Worm (Caenorhabditis elegans) whole organism, L2 larva: Measurements from ENCODE around the gene ZK418.11.
A peak's percentile ranks its signal among the peaks of the same experiment; 100 is the strongest.

ENCODE experiments used
- C34F6.9 ChIP-seq: fragments of 150-350 bp; optimal IDR thresholded peaks from 2 replicates; lab custom pipeline; 2014; ENCODE audit warnings: missing biosample characterization, missing genetic modification characterization
- F13H6.1 ChIP-seq: sonication (generic microtip); optimal IDR thresholded peaks from 2 replicates; lab custom pipeline; 2016; ENCODE audit warnings: missing genetic modification characterization, missing compliant biosample characterization
- R02D3.7 ChIP-seq: fragments of 150-350 bp; optimal IDR thresholded peaks from 2 replicates; lab custom pipeline; 2014; ENCODE audit warnings: missing biosample characterization, missing genetic modification characterization
- Y55F3AM.14 ChIP-seq: fragments of 200-800 bp; sonication (Bioruptor generic); optimal IDR thresholded peaks from 2 replicates; lab custom pipeline; 2018; ENCODE audit warnings: mild to moderate bottlenecking, missing genetic modification characterization, missing compliant biosample characterization
- ZK546.5 ChIP-seq: sonication (generic microtip); optimal IDR thresholded peaks from 2 replicates; lab custom pipeline; 2017; ENCODE audit warnings: missing biosample characterization, missing genetic modification characterization
- alr-1 ChIP-seq: fragments of 150-350 bp; optimal IDR thresholded peaks from 2 replicates; lab custom pipeline; 2014; ENCODE audit warnings: missing biosample characterization, missing genetic modification characterization
- aly-2 ChIP-seq: fragments of 150-350 bp; optimal IDR thresholded peaks from 2 replicates; lab custom pipeline; 2014; ENCODE audit warnings: missing biosample characterization, missing genetic modification characterization
- ama-1 ChIP-seq: fragments of 150-350 bp; optimal IDR thresholded peaks from 2 replicates; lab custom pipeline; 2018; ENCODE audit warnings: inconsistent platforms
- blmp-1 ChIP-seq: sonication (generic microtip); optimal IDR thresholded peaks from 2 replicates; lab custom pipeline; 2017; ENCODE audit warnings: missing genetic modification characterization, mild to moderate bottlenecking, missing compliant biosample characterization, antibody characterized with exemption, moderate library complexity; ENCODE audit not compliant: insufficient read depth
- crh-2 ChIP-seq: sonication (generic microtip); optimal IDR thresholded peaks from 2 replicates; lab custom pipeline; 2017; ENCODE audit warnings: missing biosample characterization, missing genetic modification characterization
- dmd-4 ChIP-seq: sonication (generic microtip); optimal IDR thresholded peaks from 2 replicates; lab custom pipeline; 2017; ENCODE audit warnings: missing biosample characterization, missing genetic modification characterization
- egl-27 ChIP-seq: sonication (generic microtip); optimal IDR thresholded peaks from 3 replicates; lab custom pipeline; 2017; ENCODE audit warnings: missing biosample characterization, missing genetic modification reagents, missing genetic modification characterization
- elt-1 ChIP-seq: fragments of 150-350 bp; optimal IDR thresholded peaks from 2 replicates; lab custom pipeline; 2014; ENCODE audit warnings: missing biosample characterization, missing genetic modification characterization
- fos-1 ChIP-seq: fragments of 150-350 bp; optimal IDR thresholded peaks from 2 replicates; lab custom pipeline; 2014; ENCODE audit warnings: missing biosample characterization, missing genetic modification characterization
- lin-11 ChIP-seq: fragments of 150-350 bp; sonication (generic microtip); optimal IDR thresholded peaks from 2 replicates; lab custom pipeline; 2014; ENCODE audit warnings: missing biosample characterization, missing genetic modification characterization, inconsistent platforms, mixed read lengths
- lin-13 ChIP-seq: fragments of 150-350 bp; optimal IDR thresholded peaks from 2 replicates; lab custom pipeline; 2014; ENCODE audit warnings: missing biosample characterization, missing genetic modification reagents, missing genetic modification characterization
- lin-39 ChIP-seq: fragments of 150-350 bp; optimal IDR thresholded peaks from 2 replicates; lab custom pipeline; 2014; ENCODE audit warnings: missing biosample characterization, missing genetic modification reagents, missing genetic modification characterization
- lsy-2 ChIP-seq, 2 experiments: fragments of 150-350 bp in 1 of 2; sonication (generic microtip) in 1 of 2; optimal IDR thresholded peaks; 2 replicates each; lab custom pipeline; 2014 to 2017; ENCODE audit warnings: missing biosample characterization in 2 of 2, missing genetic modification characterization in 2 of 2
- mab-5 ChIP-seq: fragments of 150-350 bp; optimal IDR thresholded peaks from 2 replicates; lab custom pipeline; 2014; ENCODE audit warnings: missing biosample characterization, missing genetic modification characterization
- mbf-1 ChIP-seq: sonication (generic microtip); optimal IDR thresholded peaks from 2 replicates; lab custom pipeline; 2017; ENCODE audit warnings: missing biosample characterization, missing genetic modification characterization
- mdl-1 ChIP-seq, 2 experiments: fragments of 150-350 bp in 1 of 2; sonication (generic microtip) in 1 of 2; optimal IDR thresholded peaks; 2 replicates each; lab custom pipeline; 2017; ENCODE audit warnings: missing biosample characterization in 2 of 2, missing genetic modification characterization in 2 of 2
- nhr-10 ChIP-seq: sonication (generic microtip); optimal IDR thresholded peaks from 2 replicates; lab custom pipeline; 2017; ENCODE audit warnings: missing biosample characterization, missing genetic modification characterization
- nhr-11 ChIP-seq: fragments of 150-350 bp; optimal IDR thresholded peaks from 2 replicates; lab custom pipeline; 2014; ENCODE audit warnings: missing biosample characterization, missing genetic modification characterization
- nhr-12 ChIP-seq: fragments of 150-350 bp; optimal IDR thresholded peaks from 2 replicates; lab custom pipeline; 2014; ENCODE audit warnings: missing biosample characterization, missing genetic modification characterization
- nhr-129 ChIP-seq: fragments of 150-350 bp; optimal IDR thresholded peaks from 2 replicates; lab custom pipeline; 2014; ENCODE audit warnings: missing biosample characterization, missing genetic modification characterization
- nhr-23 ChIP-seq: fragments of 150-350 bp; optimal IDR thresholded peaks from 2 replicates; lab custom pipeline; 2014; ENCODE audit warnings: missing biosample characterization, missing genetic modification reagents, missing genetic modification characterization
- nhr-77 ChIP-seq: fragments of 150-350 bp; optimal IDR thresholded peaks from 2 replicates; lab custom pipeline; 2014; ENCODE audit warnings: missing biosample characterization, missing genetic modification characterization
- peb-1 ChIP-seq: fragments of 150-350 bp; optimal IDR thresholded peaks from 2 replicates; lab custom pipeline; 2014; ENCODE audit warnings: missing biosample characterization, missing genetic modification characterization
- sem-4 ChIP-seq: fragments of 150-350 bp; optimal IDR thresholded peaks from 2 replicates; lab custom pipeline; 2014; ENCODE audit warnings: missing biosample characterization, missing genetic modification reagents, missing genetic modification characterization
- skn-1 ChIP-seq: sonication (generic microtip); optimal IDR thresholded peaks from 2 replicates; lab custom pipeline; 2017; ENCODE audit warnings: missing biosample characterization, missing genetic modification characterization
- sma-3 ChIP-seq: sonication (generic microtip); optimal IDR thresholded peaks from 2 replicates; lab custom pipeline; 2016; ENCODE audit warnings: missing genetic modification reagents, missing genetic modification characterization, missing compliant biosample characterization
- sma-9 ChIP-seq, 2 experiments: fragments of 150-350 bp in 1 of 2; sonication (generic microtip) in 1 of 2; optimal IDR thresholded peaks; 2 replicates each; lab custom pipeline; 2014 to 2016; ENCODE audit warnings: missing genetic modification characterization in 2 of 2, mild to moderate bottlenecking in 1 of 2, missing biosample characterization in 1 of 2, missing compliant biosample characterization in 1 of 2, missing genetic modification reagents in 1 of 2, moderate library complexity in 1 of 2
- unc-39 ChIP-seq: fragments of 150-350 bp; optimal IDR thresholded peaks from 2 replicates; lab custom pipeline; 2014; ENCODE audit warnings: missing biosample characterization, missing genetic modification characterization
- unc-55 ChIP-seq: fragments of 150-350 bp; sonication (generic microtip); optimal IDR thresholded peaks from 3 replicates; lab custom pipeline; 2014; ENCODE audit warnings: missing biosample characterization, missing genetic modification reagents, missing genetic modification characterization
- ztf-1 ChIP-seq: fragments of 200-800 bp; sonication (Bioruptor generic); conservative IDR thresholded peaks from 2 replicates; pipeline ENCODE4 v1.3.6; 2022; ENCODE audit warnings: missing genetic modification characterization, missing compliant biosample characterization
- ztf-11 ChIP-seq: sonication (generic microtip); optimal IDR thresholded peaks from 2 replicates; lab custom pipeline; 2017; ENCODE audit warnings: missing biosample characterization, missing genetic modification characterization
- ztf-4 ChIP-seq: fragments of 150-350 bp; optimal IDR thresholded peaks from 2 replicates; lab custom pipeline; 2014; ENCODE audit warnings: missing biosample characterization, missing genetic modification characterization

ZK418.11 gene

DNA sequence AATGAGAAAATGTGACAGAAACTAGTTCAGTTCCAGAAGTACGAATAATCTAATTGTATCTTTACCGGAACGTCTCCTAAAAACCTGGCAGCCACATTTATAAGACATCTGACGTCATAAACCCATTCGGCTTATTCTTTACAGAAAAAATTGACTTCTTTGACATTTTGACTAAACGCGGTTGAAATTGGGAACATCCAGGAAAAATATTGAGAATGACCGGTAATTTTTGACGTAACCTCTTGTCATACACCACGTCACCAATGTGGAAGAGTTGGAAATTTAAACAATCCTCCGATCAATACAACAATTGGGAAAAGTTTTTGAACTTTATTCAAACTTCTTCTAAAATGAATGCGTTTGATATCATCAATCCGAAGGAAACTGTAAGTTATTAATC lies 9.0 kb upstream of the ZK418.11 start, which contains the start of gene ZK418.2:
Gene ZK418.2 (plus strand): TSS at position 301 of the 400 bp plus-strand sequence.
- no peak for TF ChIP-seq alr-1 (tag; lab: Kevin White, UChicago)
- no peak for TF ChIP-seq Y55F3AM.14 (GFP tag; lab: Kevin White, UChicago)
- no peak for TF ChIP-seq unc-55 (GFP tag; lab: Kevin White, UChicago)
- no peak for TF ChIP-seq elt-1 (tag; lab: Kevin White, UChicago)
- TF ChIP-seq lin-11 (tag; lab: Kevin White, UChicago), result no peak
- no peak for TF ChIP-seq skn-1 (tag; lab: Kevin White, UChicago)
- no peak for TF ChIP-seq C34F6.9 (tag; lab: Kevin White, UChicago)
- no peak for TF ChIP-seq nhr-77 (tag; lab: Kevin White, UChicago)
- no peak for TF ChIP-seq unc-39 (tag; lab: Kevin White, UChicago)
- no peak for TF ChIP-seq ztf-4 (tag; lab: Kevin White, UChicago)
- no peak for TF ChIP-seq F13H6.1
- TF ChIP-seq lin-13, result no peak

DNA sequence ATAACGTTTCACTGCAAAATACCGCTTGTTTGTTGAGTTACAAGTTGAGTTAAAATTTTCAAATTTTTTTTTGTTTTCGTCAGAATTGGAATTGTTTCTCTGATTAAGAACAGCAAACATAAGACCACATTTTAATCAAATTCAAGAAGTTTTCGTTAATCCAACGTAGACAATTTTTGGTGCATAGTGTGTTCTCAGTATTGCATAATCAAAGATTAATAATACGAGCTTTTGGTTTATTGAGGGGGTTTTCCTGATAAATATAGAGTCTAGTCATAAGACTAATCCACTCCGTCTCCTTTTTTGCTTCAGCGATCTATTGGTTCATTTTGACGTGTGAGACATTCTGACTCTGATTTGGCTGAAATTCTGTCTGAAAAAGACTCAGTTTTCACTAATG lies 4.9 kb upstream of the ZK418.11 start, which contains the start of gene nhr-9:
Gene nhr-9 (plus strand): TSS at position 307 of the 400 bp plus-strand sequence.
- TF ChIP-seq sma-9 (GFP tag; optimal IDR thresholded peaks at IDR 0.05; lab: Kevin White, UChicago) (peak; percentile 20), sma-9 (tag; optimal IDR thresholded peaks at IDR 0.05; lab: Kevin White, UChicago) (no peak), lsy-2 (tag; optimal IDR thresholded peaks at IDR 0.05; lab: Kevin White, UChicago) (peak in 1 of 2 experiments; percentile 4), unc-39 (tag; lab: Kevin White, UChicago) (no peak), ztf-1 (GFP tag; lab: Robert Waterston, UW) (no peak), crh-2 (tag; lab: Kevin White, UChicago) (no peak)

DNA sequence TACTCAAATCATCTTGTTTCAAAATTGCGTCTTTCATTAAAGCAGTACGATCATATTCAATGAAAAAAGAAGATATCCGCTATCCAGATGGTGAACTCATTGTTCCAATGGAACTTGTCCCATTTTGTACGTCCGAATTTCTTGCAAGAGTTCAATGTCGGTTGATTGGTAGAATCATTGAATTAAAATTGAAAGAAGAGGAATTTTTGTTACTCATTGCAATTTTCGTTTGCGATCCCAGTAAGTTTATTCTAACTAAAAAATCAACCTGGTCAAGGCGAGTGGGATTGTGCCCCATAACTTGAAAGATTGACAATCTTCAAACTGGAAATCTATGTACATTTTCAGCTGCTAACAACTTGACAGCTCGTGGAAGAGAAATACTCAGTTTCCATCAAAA lies 3.6 kb upstream of the ZK418.11 start:
- TF ChIP-seq ama-1 (no peak), nhr-23 (no peak), ztf-11 (tag; lab: Kevin White, UChicago) (no peak), mdl-1 (tag; optimal IDR thresholded peaks at IDR 0.05; lab: Kevin White, UChicago) (no peak), blmp-1 (tag; lab: Kevin White, UChicago) (no peak), sma-3 (GFP tag; lab: Kevin White, UChicago) (no peak), Y55F3AM.14 (GFP tag; lab: Kevin White, UChicago) (no peak), aly-2 (tag; lab: Kevin White, UChicago) (no peak), F13H6.1 (no peak)

DNA sequence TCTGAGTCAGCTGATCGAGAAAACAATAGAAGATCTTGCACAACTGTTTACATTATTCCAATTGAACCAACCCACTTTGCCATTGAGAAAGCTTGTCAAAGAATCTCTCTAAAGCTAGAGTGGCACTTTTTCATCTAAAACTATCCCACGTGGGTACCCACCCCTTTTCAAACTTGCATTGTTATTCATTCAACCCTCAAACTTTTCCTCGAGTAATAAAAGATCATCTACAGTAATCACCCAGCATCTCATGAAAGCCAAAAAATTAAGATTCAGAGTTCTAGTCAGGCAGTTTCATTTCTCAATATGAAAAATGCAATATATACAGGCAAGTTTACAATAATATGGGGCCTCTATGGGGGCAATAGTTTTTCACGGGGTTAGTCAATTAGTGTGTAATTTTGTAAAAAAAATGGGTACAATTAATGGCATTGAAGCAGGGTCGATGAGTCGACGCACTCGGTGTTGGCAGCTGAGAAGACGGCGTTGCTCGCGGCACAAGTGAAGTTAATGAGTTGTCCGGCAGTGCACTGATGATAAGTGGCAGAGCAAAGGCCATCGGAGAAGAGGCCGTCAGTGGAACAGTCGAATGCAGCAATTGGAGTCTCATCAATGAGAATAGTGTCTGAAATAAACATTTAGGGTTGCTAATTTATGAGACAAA lies 1.9 kb downstream of the ZK418.11 start:
- TF ChIP-seq elt-1 (tag; lab: Kevin White, UChicago) (no peak), sma-9 (GFP tag; optimal IDR thresholded peaks at IDR 0.05; lab: Kevin White, UChicago) (no peak), sma-9 (tag; optimal IDR thresholded peaks at IDR 0.05; lab: Kevin White, UChicago) (no peak), F13H6.1 (no peak), unc-55 (GFP tag; lab: Kevin White, UChicago) (no peak), mdl-1 (tag; optimal IDR thresholded peaks at IDR 0.05; lab: Kevin White, UChicago) (no peak), lin-39 (no peak), mab-5 (tag; lab: Kevin White, UChicago) (no peak), fos-1 (no peak), ZK546.5 (tag; lab: Kevin White, UChicago) (no peak), egl-27 (tag; lab: Kevin White, UChicago) (no peak), lin-11 (tag; lab: Kevin White, UChicago) (no peak), ztf-4 (tag; lab: Kevin White, UChicago) (no peak), unc-39 (tag; lab: Kevin White, UChicago) (no peak), Y55F3AM.14 (GFP tag; lab: Kevin White, UChicago) (no peak), R02D3.7 (tag; lab: Kevin White, UChicago) (no peak), nhr-23 (no peak), ztf-11 (tag; lab: Kevin White, UChicago) (no peak)

DNA sequence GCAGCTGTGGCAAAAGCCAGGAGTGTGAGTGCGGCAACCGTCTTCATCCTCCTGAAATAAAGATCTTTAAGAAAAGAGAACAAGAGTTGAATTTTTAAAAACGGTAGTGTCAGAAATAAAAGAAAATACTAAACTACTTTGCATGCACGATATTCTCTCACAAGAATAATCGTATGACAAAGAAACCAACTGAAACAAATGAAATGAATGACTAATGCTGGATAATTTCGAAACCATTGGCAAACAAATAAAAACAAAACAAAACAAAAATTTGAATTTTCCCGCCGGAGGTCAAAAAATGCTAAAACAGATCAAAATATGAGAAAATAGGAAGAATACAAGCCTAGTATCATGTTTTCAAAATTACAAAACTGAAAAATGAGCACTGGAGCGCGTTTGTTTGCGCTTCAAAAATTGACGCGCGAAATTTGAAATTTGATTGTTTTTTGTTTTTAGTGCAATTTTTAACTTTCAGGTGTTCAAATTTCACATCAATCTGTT lies 3.9 kb downstream of the ZK418.11 start, which contains the start of gene cpg-2:
Gene cpg-2 (minus strand): TSS at position 51 of the 501 bp plus-strand sequence.
- no peak for TF ChIP-seq dmd-4 (tag; lab: Kevin White, UChicago)
- no peak for TF ChIP-seq peb-1 (tag; lab: Kevin White, UChicago)
- no peak for TF ChIP-seq ztf-1 (GFP tag; lab: Robert Waterston, UW)
- TF ChIP-seq skn-1 (tag; lab: Kevin White, UChicago), result no peak
- TF ChIP-seq nhr-129 (tag; lab: Kevin White, UChicago), result no peak
- TF ChIP-seq blmp-1 (tag; lab: Kevin White, UChicago), result no peak
- no peak for TF ChIP-seq lsy-2 (tag; optimal IDR thresholded peaks at IDR 0.05; lab: Kevin White, UChicago)
- no peak for TF ChIP-seq nhr-11 (tag; lab: Kevin White, UChicago)
- TF ChIP-seq nhr-10 (tag; lab: Kevin White, UChicago), result no peak
- TF ChIP-seq sem-4 (tag; lab: Kevin White, UChicago), result no peak
- TF ChIP-seq nhr-12, result no peak
- no peak for TF ChIP-seq mbf-1 (tag; lab: Kevin White, UChicago)
- TF ChIP-seq aly-2 (tag; lab: Kevin White, UChicago), result no peak
- no peak for TF ChIP-seq ztf-11 (tag; lab: Kevin White, UChicago)
